Worm (Caenorhabditis elegans): ENCODE results near the gene F55B11.5.

Gene F55B11.5

DNA sequence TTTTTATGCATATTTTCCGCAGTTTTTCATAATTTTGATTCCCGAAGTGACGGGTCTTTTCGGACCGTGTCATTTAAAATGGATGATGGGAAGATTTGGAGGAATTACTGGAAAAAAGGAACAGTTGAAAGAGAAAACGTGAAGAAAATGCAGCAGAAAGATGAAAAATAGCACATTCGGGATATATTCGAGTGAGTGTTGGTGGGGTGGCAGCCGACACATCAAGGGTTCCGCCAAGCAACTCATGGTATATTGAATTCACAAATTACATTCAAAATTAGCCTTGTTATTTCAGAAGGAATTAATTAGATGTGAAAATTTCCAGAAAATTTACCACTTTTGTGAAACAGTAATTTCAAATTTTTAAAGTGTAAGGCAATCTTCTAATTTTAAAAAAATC is 16.6 kb downstream of the F55B11.5 start, which contains the start of gene tra-3:
Gene tra-3 (minus strand): TSS at position 107 of the 400 bp plus-strand sequence.
- TF ChIP-seq sup-37 (GFP tag; optimal IDR thresholded peaks at IDR 0.05) (no peak), nhr-76 (tag; optimal IDR thresholded peaks at IDR 0.05) (no peak), fos-1 (tag; optimal IDR thresholded peaks at IDR 0.05) (no peak), Y116A8C.19 (tag; optimal IDR thresholded peaks at IDR 0.05; ENCODE audit: borderline replicate concordance) (no peak), unc-130 (tag; optimal IDR thresholded peaks at IDR 0.05) (no peak), nhr-28 (tag; optimal IDR thresholded peaks at IDR 0.05) (no peak), F16B12.6 (tag; optimal IDR thresholded peaks at IDR 0.05) (no peak), dpl-1 (GFP tag; optimal IDR thresholded peaks at IDR 0.05) (no peak), grh-1 (GFP tag; IDR thresholded peaks at IDR 0.05) (no peak), nhr-237 (tag; optimal IDR thresholded peaks at IDR 0.05) (no peak), hlh-4 (tag; optimal IDR thresholded peaks at IDR 0.05) (no peak)

DNA sequence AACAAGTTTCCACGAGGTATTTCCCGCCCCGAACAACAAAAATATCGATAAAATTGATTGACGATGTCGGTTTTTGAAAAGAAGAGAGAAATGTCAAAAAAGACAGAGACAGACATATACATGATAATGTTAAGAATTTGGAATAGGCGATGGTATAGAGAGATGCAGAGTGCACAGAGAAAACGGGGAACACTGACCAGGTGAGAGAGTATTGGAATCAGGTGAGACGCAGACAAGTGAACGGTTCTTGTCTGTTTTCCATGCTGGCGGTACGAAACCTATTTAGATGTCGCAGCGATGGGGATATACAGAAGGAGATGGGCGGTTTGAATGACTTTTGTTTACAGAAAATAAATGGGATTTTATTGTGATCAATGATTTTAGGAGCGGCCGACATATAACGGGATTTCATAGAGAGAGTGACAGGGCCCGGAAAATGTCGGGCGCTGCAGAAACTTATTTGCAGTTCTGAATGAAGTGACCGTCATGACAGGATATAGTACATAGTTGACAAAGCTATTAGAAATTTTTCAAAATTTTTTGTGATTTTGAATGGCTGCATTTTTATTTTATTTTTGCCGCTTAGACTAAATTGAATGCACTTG is 17.8 kb downstream of the F55B11.5 start:
- TF ChIP-seq nhr-20 (tag; optimal IDR thresholded peaks at IDR 0.05) (peak; percentile 57), nhr-85 (tag) (peak; percentile 89), elt-3 (tag; optimal IDR thresholded peaks at IDR 0.05) (peak in 2 of 6 experiments; percentile 74 to 76), aha-1 (tag; optimal IDR thresholded peaks at IDR 0.05) (no peak), hpl-2 (GFP tag; optimal IDR thresholded peaks at IDR 0.05) (no peak), lin-14 (GFP tag; optimal IDR thresholded peaks at IDR 0.05) (peak; percentile 84), alr-1 (tag; optimal IDR thresholded peaks at IDR 0.05; ENCODE audit: borderline replicate concordance) (no peak), snpc-4 (tag; optimal IDR thresholded peaks at IDR 0.05) (peak; percentile 93), nhr-11 (tag; optimal IDR thresholded peaks at IDR 0.05) (no peak), C16A3.4 (tag; optimal IDR thresholded peaks at IDR 0.05) (no peak), sptf-1 (tag; optimal IDR thresholded peaks at IDR 0.05) (no peak), skn-1 (tag; optimal IDR thresholded peaks at IDR 0.05) (peak; percentile 12), efl-1 (optimal IDR thresholded peaks at IDR 0.05) (peak; percentile 22 to 42), efl-1 (GFP tag; optimal IDR thresholded peaks at IDR 0.05 in 1 of 2) (peak; percentile 11 to 88), pax-3 (tag; optimal IDR thresholded peaks at IDR 0.05) (no peak), nhr-19 (GFP tag; conservative IDR thresholded peaks at IDR 0.05) (peak; percentile 31; the same call in 1 of the 2 replicates), nhr-76 (tag; optimal IDR thresholded peaks at IDR 0.05) (no peak), blmp-1 (tag; optimal IDR thresholded peaks at IDR 0.05) (peak; percentile 69), nhr-47 (tag; optimal IDR thresholded peaks at IDR 0.05) (peak; percentile 31), isw-1 (GFP tag; IDR thresholded peaks at IDR 0.05) (no peak), hlh-4 (tag; optimal IDR thresholded peaks at IDR 0.05) (no peak), fkh-8 (tag; optimal IDR thresholded peaks at IDR 0.05) (no peak), lsy-2 (tag; optimal IDR thresholded peaks at IDR 0.05) (peak; percentile 8 to 23), snu-23 (GFP tag; optimal IDR thresholded peaks at IDR 0.05) (peak; percentile 70), zag-1 (tag; optimal IDR thresholded peaks at IDR 0.05) (no peak), tbx-2 (tag; optimal IDR thresholded peaks at IDR 0.05) (peak; percentile 18), vab-15 (tag; optimal IDR thresholded peaks at IDR 0.05) (no peak), lin-13 (GFP tag; optimal IDR thresholded peaks at IDR 0.05) (peak; percentile 47), dpl-1 (GFP tag; optimal IDR thresholded peaks at IDR 0.05) (peak in 1 of 3 experiments; percentile 3), swsn-7 (tag; optimal IDR thresholded peaks at IDR 0.05) (no peak), nhr-90 (tag; optimal IDR thresholded peaks at IDR 0.05; ENCODE audit: poor library complexity) (peak; percentile 71), mdl-1 (tag; optimal IDR thresholded peaks at IDR 0.05) (peak in 1 of 2 experiments; percentile 51), lin-35 (GFP tag; optimal IDR thresholded peaks at IDR 0.05) (peak in 1 of 2 experiments; percentile 59), rnt-1 (tag; optimal IDR thresholded peaks at IDR 0.05) (no peak)

Data from whole organism, L1 larva.